Worm (Caenorhabditis elegans): Measurements from ENCODE around the gene ZK945.4.

DNA sequence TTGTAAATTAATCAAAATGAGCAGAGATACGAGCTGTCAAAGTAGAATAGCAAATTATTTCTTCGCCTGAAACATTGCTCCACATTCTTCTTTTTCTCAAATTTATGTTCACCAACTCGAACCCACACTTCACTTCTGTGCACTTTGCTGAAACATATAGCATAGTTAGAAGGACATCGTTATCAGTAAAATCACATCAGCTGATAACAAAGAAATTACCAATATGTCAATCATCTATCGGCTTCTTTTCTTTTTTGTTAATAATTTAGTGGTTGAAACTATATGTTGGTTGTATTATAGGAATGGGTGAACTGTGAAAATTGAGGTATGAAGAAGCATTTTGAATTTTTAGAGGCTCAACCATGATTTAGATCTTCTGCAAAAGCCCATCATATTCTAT, 10.3 kb downstream of the ZK945.4 start:
- TF ChIP-seq nhr-20 (tag; optimal IDR thresholded peaks at IDR 0.05) (no peak), zip-4 (GFP tag; optimal IDR thresholded peaks at IDR 0.05) (no peak), fos-1 (tag; optimal IDR thresholded peaks at IDR 0.05) (no peak), egl-27 (tag; optimal IDR thresholded peaks at IDR 0.05) (no peak)
